Worm (Caenorhabditis elegans): ENCODE results near the gene aman-2.

The aman-2 gene

DNA sequence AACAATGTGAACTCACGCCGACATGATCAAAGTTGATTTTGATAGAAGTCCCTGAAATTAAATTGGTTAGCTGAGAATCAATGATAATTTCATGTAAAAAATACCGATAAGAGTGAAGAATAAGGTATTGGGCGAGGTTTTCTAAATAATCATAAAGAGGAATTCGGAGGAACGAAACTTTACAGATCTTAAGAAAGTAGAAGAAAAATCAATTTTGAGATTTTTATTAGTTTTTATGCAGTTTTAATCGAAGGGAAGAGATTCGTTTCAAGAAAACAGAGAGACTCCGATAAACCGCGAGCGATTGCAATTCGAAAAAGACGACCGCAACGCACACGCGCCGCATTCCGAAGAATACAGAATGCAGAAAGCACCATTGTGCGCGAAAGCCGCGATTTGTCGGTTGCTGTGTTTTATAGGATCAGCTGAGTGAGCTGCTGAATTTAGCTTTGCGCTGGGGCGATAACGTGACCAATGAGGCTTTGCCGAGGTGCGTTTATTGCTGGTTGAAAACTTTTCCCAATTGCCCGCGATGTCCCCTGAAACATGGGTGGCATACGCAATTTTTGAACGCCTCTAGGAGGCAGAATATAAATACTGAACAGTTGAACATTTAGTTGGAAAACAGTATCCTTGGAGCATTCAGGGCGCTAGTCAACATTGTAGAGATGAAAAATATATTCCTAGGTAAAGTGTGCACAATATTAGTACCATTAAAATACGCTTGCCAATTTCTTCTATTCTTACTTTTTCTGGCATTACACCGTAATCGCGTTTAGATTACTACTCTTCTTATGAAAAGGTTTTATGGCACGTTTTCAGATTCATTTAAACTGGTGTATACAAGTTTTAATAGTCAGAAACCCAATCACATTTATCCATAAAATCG, 46.9 kb upstream of the aman-2 start, which contains the start of gene snr-4:
Gene snr-4 (minus strand): TSS at position 51 of the 889 bp plus-strand sequence.
- TF ChIP-seq nhr-12 (tag; optimal IDR thresholded peaks at IDR 0.05): no peak
- TF ChIP-seq nfya-1 (tag; optimal IDR thresholded peaks at IDR 0.05; ENCODE audit: insufficient read depth): peak; percentile 96
- TF ChIP-seq egl-27 (tag; optimal IDR thresholded peaks at IDR 0.05): no peak
- peak; percentile 26 for TF ChIP-seq nhr-76 (tag; optimal IDR thresholded peaks at IDR 0.05)
- TF ChIP-seq lin-15B (tag; optimal IDR thresholded peaks at IDR 0.05): peak; percentile 92
- peak; percentile 63 for TF ChIP-seq aly-2 (tag; optimal IDR thresholded peaks at IDR 0.05)
- no peak for TF ChIP-seq eor-1 (tag; optimal IDR thresholded peaks at IDR 0.05)
- peak; percentile 39 for TF ChIP-seq ztf-4 (tag; optimal IDR thresholded peaks at IDR 0.05)
- peak; percentile 40 for TF ChIP-seq unc-62 (GFP tag; optimal IDR thresholded peaks at IDR 0.05)
- TF ChIP-seq pqm-1 (tag; optimal IDR thresholded peaks at IDR 0.05): peak; percentile 89
- TF ChIP-seq nhr-25 (tag; optimal IDR thresholded peaks at IDR 0.05): peak; percentile 95
- TF ChIP-seq nhr-237 (tag; optimal IDR thresholded peaks at IDR 0.05): no peak
- TF ChIP-seq fkh-10 (GFP tag; optimal IDR thresholded peaks at IDR 0.05): peak; percentile 56
- no peak for TF ChIP-seq zag-1 (tag; optimal IDR thresholded peaks at IDR 0.05)
- TF ChIP-seq lin-39 (tag; optimal IDR thresholded peaks at IDR 0.05): peak; percentile 97
- TF ChIP-seq ceh-28 (tag; optimal IDR thresholded peaks at IDR 0.05): peak; percentile 81
- TF ChIP-seq ceh-16 (tag; optimal IDR thresholded peaks at IDR 0.05): peak; percentile 41
- TF ChIP-seq fos-1 (tag; optimal IDR thresholded peaks at IDR 0.05): peak; percentile 74
- TF ChIP-seq jun-1 (tag; optimal IDR thresholded peaks at IDR 0.05): peak; percentile 92
- peak; percentile 79 for TF ChIP-seq tbx-2 (tag; optimal IDR thresholded peaks at IDR 0.05)
- TF ChIP-seq unc-39 (tag; optimal IDR thresholded peaks at IDR 0.05): no peak
- TF ChIP-seq egl-5 (tag; optimal IDR thresholded peaks at IDR 0.05): peak; percentile 84
- peak; percentile 87 for TF ChIP-seq skn-1 (tag; optimal IDR thresholded peaks at IDR 0.05)
- peak; percentile 70 for TF ChIP-seq nhr-11 (tag; optimal IDR thresholded peaks at IDR 0.05)
- TF ChIP-seq ZK546.5 (tag; optimal IDR thresholded peaks at IDR 0.05): no peak
- TF ChIP-seq R02D3.7 (tag; optimal IDR thresholded peaks at IDR 0.05): peak; percentile 86
- TF ChIP-seq ceh-9 (tag; optimal IDR thresholded peaks at IDR 0.05): no peak
- TF ChIP-seq pha-4 (tag; optimal IDR thresholded peaks at IDR 0.05): peak; percentile 88
- peak; percentile 83 for TF ChIP-seq hmg-11 (tag; optimal IDR thresholded peaks at IDR 0.05)
- peak; percentile 100 for TF ChIP-seq snpc-4 (tag; optimal IDR thresholded peaks at IDR 0.05)
- no peak for TF ChIP-seq sea-2 (GFP tag; optimal IDR thresholded peaks at IDR 0.05)
- TF ChIP-seq nhr-67 (tag; optimal IDR thresholded peaks at IDR 0.05): no peak
- TF ChIP-seq nhr-43 (tag; optimal IDR thresholded peaks at IDR 0.05; ENCODE audit: poor library complexity, severe bottlenecking): peak; percentile 90
- TF ChIP-seq lsy-12 (tag; optimal IDR thresholded peaks at IDR 0.05): peak; percentile 92
- no peak for TF ChIP-seq daf-12 (tag; optimal IDR thresholded peaks at IDR 0.05)
- no peak for TF ChIP-seq ztf-11 (tag; optimal IDR thresholded peaks at IDR 0.05)
- no peak for TF ChIP-seq nhr-28 (tag; optimal IDR thresholded peaks at IDR 0.05)
- TF ChIP-seq elt-3 (tag; optimal IDR thresholded peaks at IDR 0.05): peak in 1 of 3 experiments; percentile 83
- TF ChIP-seq fkh-2 (tag; optimal IDR thresholded peaks at IDR 0.05): no peak
- peak; percentile 94 for TF ChIP-seq nhr-23 (tag; optimal IDR thresholded peaks at IDR 0.05)
- peak; percentile 90 for TF ChIP-seq ceh-82 (tag; optimal IDR thresholded peaks at IDR 0.05)
- TF ChIP-seq mdl-1 (tag; optimal IDR thresholded peaks at IDR 0.05): peak; percentile 9
- TF ChIP-seq nhr-77 (tag; optimal IDR thresholded peaks at IDR 0.05): peak; percentile 88
- TF ChIP-seq elt-1 (tag; optimal IDR thresholded peaks at IDR 0.05): no peak
- TF ChIP-seq mml-1 (tag; optimal IDR thresholded peaks at IDR 0.05): no peak
- peak; percentile 76 for TF ChIP-seq elt-2 (tag; optimal IDR thresholded peaks at IDR 0.05)
- TF ChIP-seq ama-1 (optimal IDR thresholded peaks at IDR 0.05): peak; percentile 98
